Fruit fly (Drosophila melanogaster) whole organism, embryonic: ENCODE measurements around the gene CG11249.

Experiments used
- CG15601 ChIP-seq: fragments of 200-800 bp; sonication (Bioruptor generic); optimal IDR thresholded peaks from 3 replicates; lab custom pipeline; 2019; ENCODE audit warnings: missing biosample characterization, mild to moderate bottlenecking, missing genetic modification characterization, moderate library complexity
- CG8290 ChIP-seq, 3 experiments: fragments of 200-800 bp; sonication (Bioruptor generic); optimal IDR thresholded peaks; 2 replicates each; lab custom pipeline; 2016 to 2019; ENCODE audit warnings: missing biosample characterization in 3 of 3, missing genetic modification characterization in 3 of 3, mild to moderate bottlenecking in 2 of 3, moderate library complexity in 1 of 3
- schlank ChIP-seq: fragments of 200-800 bp; sonication (Bioruptor generic); optimal IDR thresholded peaks from 2 replicates; lab custom pipeline; 2018; ENCODE audit warnings: missing biosample characterization, mild to moderate bottlenecking, missing genetic modification characterization

dm6 chr3L:21720869-21721268 lies 48.9 kb downstream of the CG11249 start:
- TF ChIP-seq schlank (no peak), CG15601 (tag; lab: Kevin White, UChicago) (no peak), CG8290 (GFP tag; optimal IDR thresholded peaks at IDR 0.05; lab: Kevin White, UChicago) (no peak), CG8290 (tag; optimal IDR thresholded peaks at IDR 0.05; lab: Kevin White, UChicago) (no peak)
